Fruit fly (Drosophila melanogaster) whole organism, prepupa: ENCODE results near the gene fz2.

Source experiments
- Blimp-1 ChIP-seq: fragments of 200-800 bp; sonication (Bioruptor generic); optimal IDR thresholded peaks from 3 replicates; lab custom pipeline; 2017; ENCODE audit warnings: missing biosample characterization, missing genetic modification characterization, mild to moderate bottlenecking, moderate library complexity, missing genetic modification reagents
- CG10631 ChIP-seq: fragments of 200-800 bp; sonication (Bioruptor generic); optimal IDR thresholded peaks from 2 replicates; lab custom pipeline; 2016; ENCODE audit warnings: missing biosample characterization, missing genetic modification characterization
- CG10669 ChIP-seq: fragments of 200-800 bp; sonication (Bioruptor generic); optimal IDR thresholded peaks from 3 replicates; lab custom pipeline; 2018; ENCODE audit warnings: missing biosample characterization, mild to moderate bottlenecking, missing genetic modification characterization, moderate library complexity
- CG11294 ChIP-seq: fragments of 200-800 bp; sonication (Bioruptor generic); IDR thresholded peaks from 2 replicates; pipeline ENCODE4 v1.3.6; 2022; ENCODE audit warnings: missing biosample characterization, missing genetic modification characterization
- CG15336 ChIP-seq: fragments of 200-800 bp; sonication (Bioruptor generic); IDR thresholded peaks from 2 replicates; pipeline ENCODE4 v1.3.6; 2022; ENCODE audit warnings: missing biosample characterization, missing genetic modification characterization
- CG3032 ChIP-seq: fragments of 200-800 bp; optimal IDR thresholded peaks from 2 replicates; lab custom pipeline; 2019; ENCODE audit warnings: missing biosample characterization, mild to moderate bottlenecking, missing genetic modification characterization, moderate library complexity
- CG31627 ChIP-seq: fragments of 200-800 bp; sonication (Bioruptor generic); optimal IDR thresholded peaks from 3 replicates; lab custom pipeline; 2016; ENCODE audit warnings: missing biosample characterization, missing genetic modification characterization
- CG32006 ChIP-seq: fragments of 200-800 bp; sonication (Bioruptor generic); optimal IDR thresholded peaks from 3 replicates; lab custom pipeline; 2017; ENCODE audit warnings: missing biosample characterization, mild to moderate bottlenecking, missing genetic modification characterization
- CG34406 ChIP-seq: fragments of 200-800 bp; sonication (Bioruptor generic); optimal IDR thresholded peaks from 3 replicates; lab custom pipeline; 2016; ENCODE audit warnings: missing biosample characterization, missing genetic modification characterization
- CG3919 ChIP-seq: fragments of 200-800 bp; sonication (Bioruptor generic); optimal IDR thresholded peaks from 3 replicates; lab custom pipeline; 2016; ENCODE audit warnings: missing biosample characterization, missing genetic modification characterization
- CG6163 ChIP-seq: fragments of 200-800 bp; sonication (Bioruptor generic); IDR thresholded peaks from 3 replicates; pipeline ENCODE4 v1.3.6; 2022; ENCODE audit warnings: missing biosample characterization, missing genetic modification characterization
- CG6276 ChIP-seq: fragments of 200-800 bp; sonication (Bioruptor generic); optimal IDR thresholded peaks from 2 replicates; lab custom pipeline; 2017; ENCODE audit warnings: missing biosample characterization, mild to moderate bottlenecking, missing genetic modification characterization
- CG6792 ChIP-seq: fragments of 200-800 bp; sonication (Bioruptor generic); optimal IDR thresholded peaks from 3 replicates; lab custom pipeline; 2016; ENCODE audit warnings: missing biosample characterization, missing genetic modification characterization
- CG6854 ChIP-seq: fragments of 200-800 bp; sonication (Bioruptor generic); optimal IDR thresholded peaks from 2 replicates; lab custom pipeline; 2017; ENCODE audit warnings: missing biosample characterization, mild to moderate bottlenecking, missing genetic modification characterization
- CG7368 ChIP-seq: fragments of 200-800 bp; sonication (Bioruptor generic); optimal IDR thresholded peaks from 3 replicates; lab custom pipeline; 2016; ENCODE audit warnings: missing biosample characterization, missing genetic modification characterization
- CG8119 ChIP-seq: fragments of 200-800 bp; sonication (Bioruptor generic); IDR thresholded peaks from 3 replicates; pipeline ENCODE4 v1.3.6; 2022; ENCODE audit warnings: missing biosample characterization, missing genetic modification characterization
- CG8632 ChIP-seq: fragments of 200-800 bp; sonication (Bioruptor generic); optimal IDR thresholded peaks from 3 replicates; lab custom pipeline; 2016; ENCODE audit warnings: missing biosample characterization, missing genetic modification characterization
- Eip75B ChIP-seq: fragments of 200-800 bp; sonication (Bioruptor generic); optimal IDR thresholded peaks from 3 replicates; lab custom pipeline; 2016; ENCODE audit warnings: missing biosample characterization, missing genetic modification characterization
- Eip78C ChIP-seq: fragments of 200-800 bp; sonication (Bioruptor generic); peaks from one replicate; lab custom pipeline; 2016; ENCODE audit warnings: missing biosample characterization, missing genetic modification characterization
- Eip93F ChIP-seq: fragments of 200-800 bp; sonication (Bioruptor generic); optimal IDR thresholded peaks from 2 replicates; lab custom pipeline; 2016; ENCODE audit warnings: missing biosample characterization, mild to moderate bottlenecking, missing genetic modification characterization
- Ets21C ChIP-seq: fragments of 200-800 bp; sonication (Bioruptor generic); optimal IDR thresholded peaks from 3 replicates; lab custom pipeline; 2016; ENCODE audit warnings: missing biosample characterization, missing genetic modification characterization
- Ets96B ChIP-seq: fragments of 200-800 bp; optimal IDR thresholded peaks from 2 replicates; lab custom pipeline; 2019; ENCODE audit warnings: missing biosample characterization, mild to moderate bottlenecking, missing genetic modification characterization, moderate library complexity
- Gug ChIP-seq: fragments of 200-800 bp; sonication (Bioruptor generic); IDR thresholded peaks from 2 replicates; pipeline ENCODE4 v1.3.6; 2022; ENCODE audit warnings: missing biosample characterization, missing genetic modification characterization
- Hr39 ChIP-seq: fragments of 200-800 bp; sonication (Bioruptor generic); optimal IDR thresholded peaks from 2 replicates; lab custom pipeline; 2016; ENCODE audit warnings: missing biosample characterization, missing genetic modification characterization
- Hr4 ChIP-seq: fragments of 200-800 bp; sonication (Bioruptor generic); optimal IDR thresholded peaks from 3 replicates; lab custom pipeline; 2016; ENCODE audit warnings: missing biosample characterization, missing genetic modification characterization
- Lpt ChIP-seq: fragments of 200-800 bp; sonication (Bioruptor generic); optimal IDR thresholded peaks from 3 replicates; lab custom pipeline; 2016; ENCODE audit warnings: missing biosample characterization, missing genetic modification characterization
- Met ChIP-seq: fragments of 200-800 bp; sonication (Bioruptor generic); optimal IDR thresholded peaks from 3 replicates; lab custom pipeline; 2016; ENCODE audit warnings: missing biosample characterization, missing genetic modification characterization
- OdsH ChIP-seq: fragments of 200-800 bp; sonication (Bioruptor generic); optimal IDR thresholded peaks from 3 replicates; lab custom pipeline; 2016; ENCODE audit warnings: missing biosample characterization, missing genetic modification characterization
- Smox ChIP-seq: fragments of 200-800 bp; sonication (Bioruptor generic); optimal IDR thresholded peaks from 3 replicates; lab custom pipeline; 2016; ENCODE audit warnings: missing biosample characterization, missing genetic modification characterization
- Sox14 ChIP-seq: fragments of 200-800 bp; sonication (Bioruptor generic); optimal IDR thresholded peaks from 3 replicates; lab custom pipeline; 2016; ENCODE audit warnings: missing biosample characterization, missing genetic modification characterization
- Sox15 ChIP-seq: fragments of 200-800 bp; sonication (Bioruptor generic); optimal IDR thresholded peaks from 3 replicates; lab custom pipeline; 2016; ENCODE audit warnings: missing biosample characterization, missing genetic modification characterization
- achi ChIP-seq: fragments of 200-800 bp; sonication (Bioruptor generic); optimal IDR thresholded peaks from 3 replicates; lab custom pipeline; 2016; ENCODE audit warnings: missing biosample characterization, missing genetic modification characterization
- acj6 ChIP-seq: fragments of 200-800 bp; sonication (Bioruptor generic); optimal IDR thresholded peaks from 3 replicates; lab custom pipeline; 2016; ENCODE audit warnings: missing biosample characterization, missing genetic modification characterization
- cyc ChIP-seq: fragments of 200-800 bp; sonication (Bioruptor generic); optimal IDR thresholded peaks from 3 replicates; lab custom pipeline; 2016; ENCODE audit warnings: missing biosample characterization, missing genetic modification characterization
- dac ChIP-seq: fragments of 200-800 bp; sonication (Bioruptor generic); optimal IDR thresholded peaks from 2 replicates; lab custom pipeline; 2017; ENCODE audit warnings: missing biosample characterization, mild to moderate bottlenecking, missing genetic modification characterization
- eg ChIP-seq: fragments of 200-800 bp; sonication (Bioruptor generic); IDR thresholded peaks from 3 replicates; pipeline ENCODE4 v1.3.6; 2022; ENCODE audit warnings: missing biosample characterization, missing genetic modification characterization
- esn ChIP-seq: fragments of 200-800 bp; sonication (Bioruptor generic); optimal IDR thresholded peaks from 2 replicates; lab custom pipeline; 2016; ENCODE audit warnings: missing biosample characterization, mild to moderate bottlenecking, missing genetic modification characterization, moderate library complexity
- fd59A ChIP-seq: fragments of 200-800 bp; sonication (Bioruptor generic); optimal IDR thresholded peaks from 2 replicates; lab custom pipeline; 2017; ENCODE audit warnings: missing biosample characterization, mild to moderate bottlenecking, missing genetic modification characterization, missing genetic modification reagents
- fd85E ChIP-seq: fragments of 200-800 bp; sonication (Bioruptor generic); optimal IDR thresholded peaks from 3 replicates; lab custom pipeline; 2016; ENCODE audit warnings: missing biosample characterization, missing genetic modification characterization
- fkh ChIP-seq: fragments of 200-800 bp; sonication (Bioruptor generic); optimal IDR thresholded peaks from 3 replicates; lab custom pipeline; 2017; ENCODE audit warnings: missing biosample characterization, mild to moderate bottlenecking, missing genetic modification characterization, moderate library complexity
- lz ChIP-seq: fragments of 200-800 bp; sonication (Bioruptor generic); optimal IDR thresholded peaks from 3 replicates; lab custom pipeline; 2016; ENCODE audit warnings: missing biosample characterization, missing genetic modification characterization
- net ChIP-seq: fragments of 200-800 bp; sonication (Bioruptor generic); optimal IDR thresholded peaks from 3 replicates; lab custom pipeline; 2016; ENCODE audit warnings: missing biosample characterization, missing genetic modification characterization
- svp ChIP-seq: fragments of 200-800 bp; sonication (Bioruptor generic); peaks from one replicate; lab custom pipeline; 2016; ENCODE audit warnings: missing biosample characterization, missing genetic modification characterization
- topi ChIP-seq: fragments of 200-800 bp; sonication (Bioruptor generic); optimal IDR thresholded peaks from 3 replicates; lab custom pipeline; 2016; ENCODE audit warnings: missing biosample characterization, missing genetic modification characterization
- vri ChIP-seq: fragments of 200-800 bp; sonication (Bioruptor generic); optimal IDR thresholded peaks from 3 replicates; lab custom pipeline; 2016; ENCODE audit warnings: missing biosample characterization, mild to moderate bottlenecking, missing genetic modification characterization

fz2 gene

dm6 chr3L:19260278-19260803 is 25.2 kb upstream of the fz2 start, which contains the start of gene nes:
Gene nes (minus strand): TSS chr3L:19260679.
- no peak for TF ChIP-seq Gug (GFP tag; lab: Robert Waterston, UW)
- TF ChIP-seq Eip78C = peak; percentile 68
- peak; percentile 25; the same call in 1 of the 3 replicates for TF ChIP-seq eg
- peak; percentile 12 for TF ChIP-seq Hr39 (GFP tag; lab: Kevin White, UChicago)
- peak; percentile 16 for TF ChIP-seq Sox14 (GFP tag; lab: Kevin White, UChicago)
- TF ChIP-seq CG10631 (GFP tag; lab: Kevin White, UChicago) = no peak
- peak; percentile 54 for TF ChIP-seq CG6854 (GFP tag; lab: Kevin White, UChicago)
- TF ChIP-seq fd85E = no peak
- TF ChIP-seq Met (GFP tag; lab: Kevin White, UChicago) = no peak
- TF ChIP-seq CG6163 (GFP tag; lab: Robert Waterston, UW) = peak; percentile 53; the same call in 1 of the 3 replicates
- no peak for TF ChIP-seq Ets21C (GFP tag; lab: Kevin White, UChicago)
- peak; percentile 98 for TF ChIP-seq svp (GFP tag; lab: Kevin White, UChicago)
- peak; percentile 47 for TF ChIP-seq Eip75B (GFP tag; lab: Kevin White, UChicago)
- TF ChIP-seq vri = peak; percentile 100
- TF ChIP-seq Eip93F (GFP tag; lab: Kevin White, UChicago) = peak; percentile 21
- peak; percentile 22 for TF ChIP-seq cyc
- peak; percentile 38 for TF ChIP-seq CG31627

DNA sequence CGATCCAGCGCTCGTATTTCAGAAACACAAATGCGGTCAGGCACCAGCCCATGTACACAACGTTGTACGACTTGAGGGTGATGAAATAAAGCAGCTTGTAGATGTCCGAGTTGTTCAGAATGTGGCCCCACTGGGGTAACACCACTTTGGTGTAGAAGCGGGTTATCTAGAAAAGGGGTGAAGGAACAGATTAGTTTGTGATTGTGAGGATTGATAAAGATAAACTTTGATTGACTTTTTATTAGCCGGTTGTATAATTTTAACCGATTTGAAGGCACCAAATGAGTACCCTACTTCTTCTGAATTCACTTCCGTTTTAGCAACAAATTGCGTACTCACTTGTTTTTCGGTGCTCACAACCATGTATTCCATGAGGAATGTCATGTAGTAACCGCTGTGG is 23.0 kb upstream of the fz2 start:
- TF ChIP-seq Hr39 (GFP tag; lab: Kevin White, UChicago) (no peak), CG10669 (GFP tag; lab: Kevin White, UChicago) (no peak), esn (GFP tag; lab: Kevin White, UChicago) (no peak), CG10631 (GFP tag; lab: Kevin White, UChicago) (no peak), Sox15 (GFP tag; lab: Kevin White, UChicago) (no peak), CG32006 (no peak)

DNA sequence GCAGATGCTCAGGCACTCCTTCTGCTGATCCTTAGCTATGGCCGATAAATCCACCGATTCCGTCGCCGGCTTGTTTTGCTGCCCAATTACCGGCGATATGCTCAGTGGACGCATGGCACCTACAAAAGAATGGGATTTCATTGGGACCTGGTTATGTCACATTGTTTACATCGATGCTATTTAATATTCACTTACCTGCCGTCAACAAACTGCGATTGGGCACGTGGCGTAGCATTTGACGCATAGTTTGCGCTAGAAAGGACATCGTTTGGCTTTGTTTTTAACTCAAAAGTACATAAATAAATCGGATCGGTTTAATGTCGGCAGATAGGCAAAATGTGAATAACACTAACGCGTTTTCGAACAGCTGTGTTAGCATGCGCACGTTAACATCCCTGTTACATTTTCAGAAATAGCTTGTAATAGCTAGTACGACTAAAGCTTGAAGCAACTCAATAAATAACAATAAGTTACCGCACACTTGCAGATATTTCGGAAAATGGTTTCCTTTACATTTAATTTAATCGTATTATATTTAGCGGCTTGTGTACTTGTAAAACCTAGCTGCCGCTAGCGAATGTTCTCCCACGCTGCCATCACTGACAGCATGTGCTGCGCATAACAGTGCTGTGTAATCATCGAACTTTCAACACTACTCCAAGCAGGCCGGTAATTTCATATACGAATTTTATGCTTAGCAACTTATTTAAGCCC is 19.7 kb upstream of the fz2 start, which contains the start of the genes mRpL21 and rept:
Gene mRpL21 (minus strand): TSS at position 347 of the 714 bp plus-strand sequence.
Gene rept (plus strand): TSS at position 626 of the 714 bp plus-strand sequence.
- TF ChIP-seq CG8119 (GFP tag; lab: Robert Waterston, UW) = no peak
- peak; percentile 41 for TF ChIP-seq Ets96B (tag; lab: Kevin White, UChicago)
- TF ChIP-seq Hr4 (GFP tag; lab: Kevin White, UChicago) = no peak
- peak; percentile 85 for TF ChIP-seq Eip78C
- TF ChIP-seq dac (GFP tag; lab: Kevin White, UChicago) = peak; percentile 19
- TF ChIP-seq CG31627 = peak; percentile 57
- peak; percentile 9 for TF ChIP-seq net (GFP tag; lab: Kevin White, UChicago)
- TF ChIP-seq CG7368 = no peak
- peak; percentile 57 for TF ChIP-seq CG6792 (GFP tag; lab: Kevin White, UChicago)
- peak; percentile 37 for TF ChIP-seq Sox14 (GFP tag; lab: Kevin White, UChicago)
- TF ChIP-seq CG11294 (GFP tag; lab: Robert Waterston, UW) = no peak
- TF ChIP-seq CG10669 (GFP tag; lab: Kevin White, UChicago) = peak; percentile 36
- peak; percentile 47 for TF ChIP-seq acj6 (GFP tag; lab: Kevin White, UChicago)
- no peak for TF ChIP-seq Smox (GFP tag; lab: Kevin White, UChicago)
- TF ChIP-seq CG15336 (GFP tag; lab: Robert Waterston, UW) = peak; percentile 32; the same call in 1 of the 2 replicates
- TF ChIP-seq Ets21C (GFP tag; lab: Kevin White, UChicago) = peak; percentile 28
- TF ChIP-seq CG8632 (GFP tag; lab: Kevin White, UChicago) = peak; percentile 44
- TF ChIP-seq CG6276 (GFP tag; lab: Kevin White, UChicago) = no peak
- TF ChIP-seq svp (GFP tag; lab: Kevin White, UChicago) = no peak
- peak; percentile 17 for TF ChIP-seq fd59A
- TF ChIP-seq CG3919 = peak; percentile 71
- peak; percentile 57 for TF ChIP-seq OdsH (GFP tag; lab: Kevin White, UChicago)
- TF ChIP-seq Blimp-1 (GFP tag; lab: Kevin White, UChicago) = peak; percentile 15
- TF ChIP-seq lz = peak; percentile 61
- peak; percentile 49 for TF ChIP-seq fkh (GFP tag; lab: Kevin White, UChicago)
- TF ChIP-seq Met (GFP tag; lab: Kevin White, UChicago) = peak; percentile 67
- TF ChIP-seq CG32006 = peak; percentile 55
- TF ChIP-seq achi (GFP tag; lab: Kevin White, UChicago) = peak; percentile 62
- peak; percentile 46 for TF ChIP-seq CG34406 (GFP tag; lab: Kevin White, UChicago)
- TF ChIP-seq topi (GFP tag; lab: Kevin White, UChicago) = peak; percentile 71
- TF ChIP-seq Eip75B (GFP tag; lab: Kevin White, UChicago) = peak; percentile 50
- TF ChIP-seq Hr39 (GFP tag; lab: Kevin White, UChicago) = peak; percentile 57
- peak; percentile 78 for TF ChIP-seq esn (GFP tag; lab: Kevin White, UChicago)
- peak; percentile 67 for TF ChIP-seq cyc
- TF ChIP-seq CG3032 = peak; percentile 61
- TF ChIP-seq vri = peak; percentile 79
- TF ChIP-seq Lpt (GFP tag; lab: Kevin White, UChicago) = no peak
